Fruit fly (Drosophila melanogaster) whole organism, embryonic: ENCODE measurements around the gene udt.

Experiments used
- Aef1 ChIP-seq: fragments of 200-800 bp; sonication (Bioruptor generic); IDR thresholded peaks from 3 replicates; pipeline ENCODE4 v1.3.6; 2022; ENCODE audit warnings: missing biosample characterization, missing genetic modification characterization
- Antp ChIP-seq: fragments of 200-800 bp; sonication (Bioruptor generic); optimal IDR thresholded peaks from 3 replicates; lab custom pipeline; 2016; ENCODE audit warnings: missing biosample characterization, missing genetic modification characterization
- BtbVII ChIP-seq: fragments of 200-800 bp; sonication (Bioruptor generic); optimal IDR thresholded peaks from 3 replicates; lab custom pipeline; 2017; ENCODE audit warnings: missing biosample characterization, mild to moderate bottlenecking, missing genetic modification characterization
- CG11093 ChIP-seq: fragments of 200-800 bp; sonication (Bioruptor generic); IDR thresholded peaks from 3 replicates; pipeline ENCODE4 v1.3.6; 2022; ENCODE audit warnings: missing biosample characterization, missing genetic modification characterization
- CG11723 ChIP-seq: fragments of 200-800 bp; sonication (Bioruptor generic); optimal IDR thresholded peaks from 2 replicates; lab custom pipeline; 2017; ENCODE audit warnings: missing biosample characterization, mild to moderate bottlenecking, missing genetic modification characterization
- CG13624 ChIP-seq: fragments of 200-800 bp; sonication (Bioruptor generic); optimal IDR thresholded peaks from 2 replicates; lab custom pipeline; 2016; ENCODE audit warnings: missing biosample characterization, missing genetic modification characterization
- CG14710 ChIP-seq: fragments of 200-800 bp; sonication (Bioruptor generic); optimal IDR thresholded peaks from 3 replicates; lab custom pipeline; 2019; ENCODE audit warnings: missing biosample characterization, mild to moderate bottlenecking, missing genetic modification characterization, moderate library complexity
- CG2116 ChIP-seq: fragments of 200-800 bp; sonication (Bioruptor generic); optimal IDR thresholded peaks from 3 replicates; lab custom pipeline; 2018; ENCODE audit warnings: missing biosample characterization, mild to moderate bottlenecking, missing genetic modification characterization
- CG2678 ChIP-seq: fragments of 200-800 bp; sonication (Bioruptor generic); optimal IDR thresholded peaks from 3 replicates; lab custom pipeline; 2019; ENCODE audit warnings: missing biosample characterization, mild to moderate bottlenecking, missing genetic modification characterization, moderate library complexity
- CG2875 ChIP-seq: fragments of 200-800 bp; sonication (Bioruptor generic); optimal IDR thresholded peaks from 2 replicates; lab custom pipeline; 2017; ENCODE audit warnings: missing biosample characterization, mild to moderate bottlenecking, missing genetic modification characterization, missing genetic modification reagents
- CG30403 ChIP-seq: fragments of 200-800 bp; sonication (Bioruptor generic); optimal IDR thresholded peaks from 3 replicates; lab custom pipeline; 2016; ENCODE audit warnings: missing biosample characterization, missing genetic modification characterization
- CG31388 ChIP-seq: fragments of 200-800 bp; sonication (Bioruptor generic); optimal IDR thresholded peaks from 2 replicates; lab custom pipeline; 2016; ENCODE audit warnings: missing biosample characterization, missing genetic modification characterization
- CG34376 ChIP-seq: fragments of 200-800 bp; sonication (Bioruptor generic); optimal IDR thresholded peaks from 2 replicates; lab custom pipeline; 2018; ENCODE audit warnings: missing biosample characterization, mild to moderate bottlenecking, missing genetic modification characterization
- CG6654 ChIP-seq: fragments of 200-800 bp; sonication (Bioruptor generic); optimal IDR thresholded peaks from 2 replicates; lab custom pipeline; 2017; ENCODE audit warnings: missing biosample characterization, mild to moderate bottlenecking, missing genetic modification characterization
- CG6791 ChIP-seq: fragments of 200-800 bp; sonication (Bioruptor generic); IDR thresholded peaks from 3 replicates; pipeline ENCODE4 v1.3.6; 2022; ENCODE audit warnings: missing biosample characterization, missing genetic modification characterization; ENCODE audit not compliant: partially characterized antibody
- CG7786 ChIP-seq: fragments of 200-800 bp; sonication (Bioruptor generic); optimal IDR thresholded peaks from 2 replicates; lab custom pipeline; 2016; ENCODE audit warnings: missing biosample characterization, missing genetic modification characterization
- CG7963 ChIP-seq: fragments of 200-800 bp; sonication (Bioruptor generic); IDR thresholded peaks from 3 replicates; pipeline ENCODE4 v1.3.6; 2022; ENCODE audit warnings: missing biosample characterization, missing genetic modification characterization; ENCODE audit not compliant: partially characterized antibody
- CkIIα-i1 ChIP-seq: fragments of 200-800 bp; sonication (Bioruptor generic); IDR thresholded peaks from 2 replicates; pipeline ENCODE4 v1.3.6; 2022; ENCODE audit warnings: missing biosample characterization, missing genetic modification characterization
- Eip74EF ChIP-seq, 2 experiments: fragments of 200-800 bp in 1 of 2; fragments of >200 bp in 1 of 2; sonication (Bioruptor generic) in 1 of 2; optimal IDR thresholded peaks; 2 replicates each; lab custom pipeline; 2017 to 2019; ENCODE audit warnings: missing biosample characterization in 2 of 2, missing genetic modification characterization in 2 of 2, mild to moderate bottlenecking in 1 of 2, moderate library complexity in 1 of 2
- Ets97D ChIP-seq: fragments of 200-800 bp; sonication (Bioruptor generic); optimal IDR thresholded peaks from 3 replicates; lab custom pipeline; 2016; ENCODE audit warnings: missing biosample characterization, missing genetic modification characterization
- HLH54F ChIP-seq: fragments of 200-800 bp; sonication (Bioruptor generic); optimal IDR thresholded peaks from 3 replicates; lab custom pipeline; 2016; ENCODE audit warnings: missing biosample characterization, missing genetic modification characterization
- Max ChIP-seq: fragments of 200-800 bp; sonication (Bioruptor generic); optimal IDR thresholded peaks from 2 replicates; lab custom pipeline; 2016; ENCODE audit warnings: missing biosample characterization, mild to moderate bottlenecking, missing genetic modification characterization
- Med ChIP-seq: fragments of 200-800 bp; sonication (Bioruptor generic); peaks from one replicate; lab custom pipeline; 2016; ENCODE audit warnings: missing biosample characterization, missing genetic modification characterization, mild to moderate bottlenecking, inconsistent platforms, moderate library complexity
- Oli ChIP-seq: fragments of 200-800 bp; sonication (Bioruptor generic); optimal IDR thresholded peaks from 2 replicates; lab custom pipeline; 2018; ENCODE audit warnings: missing biosample characterization, mild to moderate bottlenecking, missing genetic modification characterization, moderate library complexity
- Side ChIP-seq: fragments of 200-800 bp; sonication (Bioruptor generic); optimal IDR thresholded peaks from 2 replicates; lab custom pipeline; 2016; ENCODE audit warnings: missing biosample characterization, missing genetic modification characterization
- Sry-δ ChIP-seq: fragments of 200-800 bp; sonication (Bioruptor generic); optimal IDR thresholded peaks from 2 replicates; lab custom pipeline; 2016; ENCODE audit warnings: missing biosample characterization, missing genetic modification characterization
- Stat92E ChIP-seq, 3 experiments: fragments of >200 bp in 2 of 3; fragments of 200-800 bp in 1 of 3; sonication (Bioruptor generic) in 1 of 3; optimal IDR thresholded peaks; 2 replicates each; lab custom pipeline; 2017 to 2019; ENCODE audit warnings: missing biosample characterization in 3 of 3, missing genetic modification characterization in 3 of 3, mild to moderate bottlenecking in 1 of 3, moderate library complexity in 1 of 3
- Usf ChIP-seq: fragments of 200-800 bp; sonication (Bioruptor generic); optimal IDR thresholded peaks from 2 replicates; lab custom pipeline; 2017; ENCODE audit warnings: missing genotype, missing biosample characterization, missing genetic modification characterization
- Vsx1 ChIP-seq: fragments of 200-800 bp; sonication (Bioruptor generic); optimal IDR thresholded peaks from 2 replicates; lab custom pipeline; 2017; ENCODE audit warnings: missing biosample characterization, mild to moderate bottlenecking, missing genetic modification characterization, missing genetic modification reagents
- ato ChIP-seq: fragments of 200-800 bp; sonication (Bioruptor generic); IDR thresholded peaks from 2 replicates; pipeline ENCODE4 v1.3.6; 2022; ENCODE audit warnings: missing biosample characterization, missing genetic modification characterization; ENCODE audit not compliant: partially characterized antibody
- az2 ChIP-seq: fragments of 200-800 bp; sonication (Bioruptor generic); optimal IDR thresholded peaks from 3 replicates; lab custom pipeline; 2016; ENCODE audit warnings: missing biosample characterization, missing genetic modification characterization
- bigmax ChIP-seq: fragments of 200-800 bp; sonication (Bioruptor generic); optimal IDR thresholded peaks from 2 replicates; lab custom pipeline; 2018; ENCODE audit warnings: missing biosample characterization, mild to moderate bottlenecking, missing genetic modification characterization
- chm ChIP-seq: fragments of 200-800 bp; sonication (Bioruptor generic); IDR thresholded peaks from 2 replicates; pipeline ENCODE4 v1.3.6; 2022; ENCODE audit warnings: missing biosample characterization, missing genetic modification characterization
- dysf ChIP-seq: fragments of 200-800 bp; sonication (Bioruptor generic); IDR thresholded peaks from 3 replicates; pipeline ENCODE4 v1.3.6; 2022; ENCODE audit warnings: missing biosample characterization, missing genetic modification characterization
- grau ChIP-seq: fragments of 200-800 bp; optimal IDR thresholded peaks from 3 replicates; lab custom pipeline; 2019; ENCODE audit warnings: missing biosample characterization, mild to moderate bottlenecking, missing genetic modification characterization, moderate library complexity
- gsb ChIP-seq: fragments of 200-800 bp; sonication (Bioruptor generic); IDR thresholded peaks from 2 replicates; pipeline ENCODE4 v1.3.6; 2022; ENCODE audit warnings: missing biosample characterization, missing genetic modification characterization
- gsb-n ChIP-seq: fragments of 200-800 bp; sonication (Bioruptor generic); optimal IDR thresholded peaks from 3 replicates; lab custom pipeline; 2018; ENCODE audit warnings: missing biosample characterization, mild to moderate bottlenecking, missing genetic modification characterization
- kah ChIP-seq: fragments of 200-800 bp; sonication (Bioruptor generic); optimal IDR thresholded peaks from 2 replicates; lab custom pipeline; 2018; ENCODE audit warnings: missing biosample characterization, mild to moderate bottlenecking, missing genetic modification characterization
- lov ChIP-seq, 2 experiments: fragments of 200-800 bp in 1 of 2; fragments of >200 bp in 1 of 2; sonication (Bioruptor generic) in 1 of 2; IDR thresholded peaks in 1 of 2; optimal IDR thresholded peaks in 1 of 2; 2 replicates in 1 of 2; 3 replicates in 1 of 2; pipeline versions ENCODE4 v1.3.6 to Lab custom; 2017 to 2022; ENCODE audit warnings: missing biosample characterization in 1 of 2, missing genetic modification characterization in 1 of 2
- mld ChIP-seq: fragments of 200-800 bp; sonication (Bioruptor generic); IDR thresholded peaks from 3 replicates; pipeline ENCODE4 v1.3.6; 2022; ENCODE audit warnings: missing biosample characterization, missing genetic modification characterization; ENCODE audit not compliant: partially characterized antibody
- nerfin-1 ChIP-seq: fragments of 200-800 bp; sonication (Bioruptor generic); optimal IDR thresholded peaks from 3 replicates; lab custom pipeline; 2019; ENCODE audit warnings: missing biosample characterization, mild to moderate bottlenecking, missing genetic modification characterization, moderate library complexity
- scrt ChIP-seq: fragments of 200-800 bp; sonication (Bioruptor generic); optimal IDR thresholded peaks from 2 replicates; lab custom pipeline; 2018; ENCODE audit warnings: missing biosample characterization, mild to moderate bottlenecking, missing genetic modification characterization, moderate library complexity
- sens-2 ChIP-seq: fragments of 200-800 bp; sonication (Bioruptor generic); IDR thresholded peaks from 2 replicates; pipeline ENCODE4 v1.3.6; 2022; ENCODE audit warnings: missing biosample characterization, missing genetic modification characterization
- sug ChIP-seq: fragments of 200-800 bp; optimal IDR thresholded peaks from 2 replicates; lab custom pipeline; 2019; ENCODE audit warnings: missing biosample characterization, mild to moderate bottlenecking, missing genetic modification characterization, moderate library complexity
- toy ChIP-seq: fragments of 200-800 bp; sonication (Bioruptor generic); IDR thresholded peaks from 2 replicates; pipeline ENCODE4 v1.3.6; 2022; ENCODE audit warnings: missing biosample characterization, missing genetic modification characterization
- trem ChIP-seq: fragments of 200-800 bp; optimal IDR thresholded peaks from 3 replicates; lab custom pipeline; 2019; ENCODE audit warnings: missing biosample characterization, mild to moderate bottlenecking, missing genetic modification characterization, moderate library complexity
- unpg ChIP-seq: fragments of 200-800 bp; sonication (Bioruptor generic); optimal IDR thresholded peaks from 3 replicates; lab custom pipeline; 2018; ENCODE audit warnings: missing biosample characterization, mild to moderate bottlenecking, missing genetic modification characterization, moderate library complexity
- vfl ChIP-seq: fragments of 200-800 bp; sonication (Bioruptor generic); optimal IDR thresholded peaks from 2 replicates; lab custom pipeline; 2016; ENCODE audit warnings: missing biosample characterization, missing genetic modification characterization
- zfh1 ChIP-seq: fragments of 200-800 bp; sonication (Bioruptor generic); IDR thresholded peaks from 3 replicates; pipeline ENCODE4 v1.3.6; 2022; ENCODE audit warnings: missing biosample characterization, missing genetic modification characterization

udt gene

DNA sequence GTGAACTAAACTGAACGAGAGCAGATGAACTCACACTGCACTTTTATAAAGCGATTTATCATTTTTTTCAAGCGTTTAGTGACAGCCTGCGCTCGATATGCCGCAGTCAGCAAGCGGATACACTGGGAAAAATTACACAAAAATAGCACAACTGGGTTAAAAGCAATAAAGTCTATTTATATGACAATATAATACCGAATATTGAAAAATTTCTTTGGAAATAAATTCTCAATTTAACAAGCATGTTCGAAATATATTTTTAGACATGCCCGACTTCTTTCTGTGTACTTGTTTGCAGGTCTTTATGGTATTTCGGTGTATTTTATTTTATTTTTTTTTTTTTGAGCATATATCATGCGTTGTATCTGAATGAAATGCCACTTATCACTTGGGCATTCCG lies 49.2 kb downstream of the udt start:
- TF ChIP-seq az2 (peak; percentile 78), mld (GFP tag; lab: Robert Waterston, UW) (no peak), CG7786 (GFP tag; lab: Kevin White, UChicago) (peak; percentile 28), vfl (GFP tag; lab: Kevin White, UChicago) (no peak), CG11093 (GFP tag; lab: Robert Waterston, UW) (no peak), trem (peak; percentile 25), Eip74EF (GFP tag; optimal IDR thresholded peaks at IDR 0.05; lab: Kevin White, UChicago) (peak in 1 of 2 experiments; percentile 48), gsb-n (tag; lab: Kevin White, UChicago) (peak; percentile 69), kah (GFP tag; lab: Kevin White, UChicago) (peak; percentile 38), scrt (peak; percentile 14), grau (tag; lab: Kevin White, UChicago) (peak; percentile 68), Max (GFP tag; lab: Kevin White, UChicago) (peak; percentile 62), lov (optimal IDR thresholded peaks at IDR 0.05; lab: Kevin White, UChicago) (no peak), lov (GFP tag; IDR thresholded peaks at IDR 0.05; lab: Robert Waterston, UW) (peak; percentile 69; the same call in 1 of the 3 replicates), zfh1 (GFP tag; lab: Robert Waterston, UW) (peak; percentile 57; the same call in 2 of the 3 replicates), toy (GFP tag; lab: Robert Waterston, UW) (no peak), CG30403 (peak; percentile 70), CG11723 (GFP tag; lab: Kevin White, UChicago) (no peak), CkIIα-i1 (GFP tag; lab: Robert Waterston, UW) (no peak), CG34376 (no peak), nerfin-1 (tag; lab: Kevin White, UChicago) (peak; percentile 47), CG6654 (no peak), Vsx1 (GFP tag; lab: Kevin White, UChicago) (peak; percentile 39), sug (tag; lab: Kevin White, UChicago) (peak; percentile 5), bigmax (GFP tag; lab: Kevin White, UChicago) (no peak), CG7963 (GFP tag; lab: Robert Waterston, UW) (no peak), Stat92E (GFP tag; optimal IDR thresholded peaks at IDR 0.05; lab: Kevin White, UChicago) (no peak), Side (GFP tag; lab: Kevin White, UChicago) (peak; percentile 56), CG13624 (GFP tag; lab: Kevin White, UChicago) (peak; percentile 10), CG2116 (GFP tag; lab: Kevin White, UChicago) (no peak), sens-2 (peak; percentile 55; the same call in 1 of the 2 replicates), CG31388 (peak; percentile 64), ato (GFP tag; lab: Robert Waterston, UW) (no peak), chm (GFP tag; lab: Robert Waterston, UW) (peak; percentile 58; the same call in 1 of the 2 replicates), Antp (GFP tag; lab: Kevin White, UChicago) (peak; percentile 46), gsb (GFP tag; lab: Robert Waterston, UW) (no peak), CG2678 (tag; lab: Kevin White, UChicago) (peak; percentile 50), Med (GFP tag; lab: Kevin White, UChicago) (no peak), Sry-δ (peak; percentile 21), unpg (peak; percentile 82), HLH54F (GFP tag; lab: Kevin White, UChicago) (peak; percentile 9), Usf (GFP tag; lab: Kevin White, UChicago) (no peak), CG2875 (GFP tag; lab: Kevin White, UChicago) (peak; percentile 55), CG14710 (tag; lab: Kevin White, UChicago) (peak; percentile 68), Aef1 (GFP tag; lab: Robert Waterston, UW) (0 out of 3 replicates have a peak, but pooled peaks have one; percentile 19), Ets97D (GFP tag; lab: Kevin White, UChicago) (no peak), BtbVII (GFP tag; lab: Kevin White, UChicago) (no peak), dysf (GFP tag; lab: Robert Waterston, UW) (peak; percentile 59; the same call in 1 of the 3 replicates), CG6791 (no peak), Oli (tag; lab: Kevin White, UChicago) (peak; percentile 70)
